Fruit fly (Drosophila melanogaster) whole organism, embryonic: Measurements from ENCODE around the gene Rab9.

ENCODE experiments used
- CG2678 ChIP-seq: fragments of 200-800 bp; sonication (Bioruptor generic); optimal IDR thresholded peaks from 3 replicates; lab custom pipeline; 2019; ENCODE audit warnings: missing biosample characterization, mild to moderate bottlenecking, missing genetic modification characterization, moderate library complexity
- CG33557 ChIP-seq: fragments of 200-800 bp; sonication (Bioruptor generic); optimal IDR thresholded peaks from 2 replicates; lab custom pipeline; 2019; ENCODE audit warnings: missing biosample characterization, mild to moderate bottlenecking, missing genetic modification characterization, moderate library complexity
- CG9727 ChIP-seq: fragments of 200-800 bp; sonication (Bioruptor generic); optimal IDR thresholded peaks from 3 replicates; lab custom pipeline; 2017; ENCODE audit warnings: missing biosample characterization, mild to moderate bottlenecking, missing genetic modification characterization
- Hr39 ChIP-seq: fragments of >200 bp; optimal IDR thresholded peaks from 2 replicates; lab custom pipeline; 2017
- MTF-1 ChIP-seq: fragments of 200-800 bp; sonication (Bioruptor generic); optimal IDR thresholded peaks from 2 replicates; lab custom pipeline; 2018; ENCODE audit warnings: missing biosample characterization, mild to moderate bottlenecking, missing genetic modification characterization, borderline replicate concordance
- Six4 ChIP-seq: fragments of 200-800 bp; sonication (Bioruptor generic); optimal IDR thresholded peaks from 2 replicates; lab custom pipeline; 2016; ENCODE audit warnings: missing biosample characterization, missing genetic modification characterization
- caup ChIP-seq: fragments of 200-800 bp; sonication (Bioruptor generic); optimal IDR thresholded peaks from 3 replicates; lab custom pipeline; 2017; ENCODE audit warnings: missing biosample characterization, mild to moderate bottlenecking, missing genetic modification characterization, moderate library complexity; ENCODE audit not compliant: severe bottlenecking
- gcm2 ChIP-seq: fragments of 200-800 bp; sonication (Bioruptor generic); optimal IDR thresholded peaks from 2 replicates; lab custom pipeline; 2016; ENCODE audit warnings: missing biosample characterization, missing genetic modification characterization
- insv ChIP-seq, 2 experiments: fragments of 200-800 bp; sonication (Bioruptor generic); optimal IDR thresholded peaks; 3 replicates each; lab custom pipeline; 2016 to 2018; ENCODE audit warnings: missing biosample characterization in 2 of 2, missing genetic modification characterization in 2 of 2
- nerfin-1 ChIP-seq: fragments of 200-800 bp; sonication (Bioruptor generic); optimal IDR thresholded peaks from 3 replicates; lab custom pipeline; 2019; ENCODE audit warnings: missing biosample characterization, mild to moderate bottlenecking, missing genetic modification characterization, moderate library complexity
- pum ChIP-seq: fragments of 200-800 bp; sonication (Bioruptor generic); optimal IDR thresholded peaks from 2 replicates; lab custom pipeline; 2016; ENCODE audit warnings: missing biosample characterization, missing genetic modification characterization
- shn ChIP-seq: fragments of 200-800 bp; sonication (Bioruptor generic); optimal IDR thresholded peaks from 3 replicates; lab custom pipeline; 2016; ENCODE audit warnings: missing biosample characterization, missing genetic modification characterization
- tin ChIP-seq: fragments of 200-800 bp; sonication (Bioruptor generic); optimal IDR thresholded peaks from 3 replicates; lab custom pipeline; 2016; ENCODE audit warnings: missing biosample characterization, missing genetic modification characterization
- zen ChIP-seq: fragments of 200-800 bp; sonication (Bioruptor generic); optimal IDR thresholded peaks from 3 replicates; lab custom pipeline; 2018; ENCODE audit warnings: missing biosample characterization, mild to moderate bottlenecking, missing genetic modification characterization, moderate library complexity

DNA sequence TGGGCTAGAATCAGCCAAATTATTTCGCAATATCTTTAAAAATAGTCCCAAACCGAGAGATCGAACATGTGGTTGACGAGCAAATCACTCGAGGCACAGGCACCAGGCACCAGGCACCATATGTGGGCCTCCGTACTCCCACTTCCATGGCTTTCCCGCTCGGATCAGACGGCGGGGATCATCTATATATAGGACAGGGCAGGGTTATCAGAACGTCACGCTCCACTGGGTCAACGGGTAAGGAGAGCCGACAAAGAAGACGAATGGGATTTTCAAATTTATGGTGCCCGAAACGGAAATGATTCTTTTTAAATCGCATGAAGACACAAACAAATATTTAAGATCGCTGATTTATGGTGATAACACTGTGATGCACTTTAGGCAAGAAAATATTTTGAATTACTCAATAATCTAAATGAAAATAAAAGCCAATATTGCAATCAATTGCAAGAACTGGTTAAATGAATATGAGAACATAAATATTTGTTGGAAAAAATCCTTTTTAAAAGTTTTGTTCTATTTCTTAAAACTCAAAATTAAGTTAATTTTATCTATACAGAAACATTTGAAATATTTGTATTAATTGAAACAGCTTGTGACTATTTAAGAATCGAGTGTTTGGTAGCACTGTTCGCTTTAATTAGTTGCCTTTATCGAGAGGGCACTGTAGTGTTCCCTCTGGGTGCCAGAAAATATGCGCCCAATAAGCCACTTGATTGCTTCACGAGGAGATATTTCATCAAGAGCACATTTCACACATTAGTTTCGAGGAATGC, 19.1 kb upstream of the Rab9 start:
- no peak for TF ChIP-seq insv (GFP tag; optimal IDR thresholded peaks at IDR 0.05; lab: Kevin White, UChicago)
- TF ChIP-seq caup (GFP tag; lab: Kevin White, UChicago), result no peak
- no peak for TF ChIP-seq CG33557 (GFP tag; lab: Kevin White, UChicago)
- no peak for TF ChIP-seq gcm2 (GFP tag; lab: Kevin White, UChicago)
- TF ChIP-seq MTF-1 (GFP tag; lab: Kevin White, UChicago), result no peak
- no peak for TF ChIP-seq CG9727 (GFP tag; lab: Kevin White, UChicago)
- TF ChIP-seq CG2678 (tag; lab: Kevin White, UChicago), result peak; percentile 9
- TF ChIP-seq pum (GFP tag; lab: Kevin White, UChicago), result no peak
- TF ChIP-seq zen (tag; lab: Kevin White, UChicago), result no peak
- TF ChIP-seq shn, result no peak
- TF ChIP-seq tin (GFP tag; lab: Kevin White, UChicago), result no peak
- TF ChIP-seq Six4, result no peak
- no peak for TF ChIP-seq Hr39 (lab: Kevin White, UChicago)
- no peak for TF ChIP-seq nerfin-1
